Fruit fly (Drosophila melanogaster): ENCODE data around the gene CG9312.

Gene CG9312

dm6 chr3R:13779241-13779683 is 13.7 kb downstream of the CG9312 start, which contains the start of the genes CG42375 and CG9288 (continued):
- TF ChIP-seq CG5180 (GFP tag; optimal IDR thresholded peaks at IDR 0.05) = peak; percentile 37
- TF ChIP-seq ERR (GFP tag; optimal IDR thresholded peaks at IDR 0.05) = no peak
- TF ChIP-seq Nf-YA (GFP tag; IDR thresholded peaks at IDR 0.05) = 0 out of 2 replicates have a peak, but pooled peaks have one; percentile 52
- TF ChIP-seq Deaf1 (tag; optimal IDR thresholded peaks at IDR 0.05) = peak; percentile 41
- no peak for TF ChIP-seq p53 (GFP tag; optimal IDR thresholded peaks at IDR 0.05)
- TF ChIP-seq btn (GFP tag; optimal IDR thresholded peaks at IDR 0.05) = no peak
- peak; percentile 28 for TF ChIP-seq grau (tag; optimal IDR thresholded peaks at IDR 0.05)
- 0 out of 3 replicates have a peak, but pooled peaks have one; percentile 57 for TF ChIP-seq CG2199 (GFP tag; IDR thresholded peaks at IDR 0.05)
- TF ChIP-seq ab (GFP tag; optimal IDR thresholded peaks at IDR 0.05) = no peak
- TF ChIP-seq Ssrp (tag; optimal IDR thresholded peaks at IDR 0.05) = no peak
- TF ChIP-seq pb (GFP tag; optimal IDR thresholded peaks at IDR 0.05) = peak; percentile 28
- TF ChIP-seq CG6683 (GFP tag; optimal IDR thresholded peaks at IDR 0.05) = peak; percentile 54
- TF ChIP-seq CG34376 (GFP tag; optimal IDR thresholded peaks at IDR 0.05) = no peak
- peak; percentile 39; the same call in 1 of the 2 replicates for TF ChIP-seq onecut (GFP tag; IDR thresholded peaks at IDR 0.05)
- no peak for TF ChIP-seq CG13296 (GFP tag; optimal IDR thresholded peaks at IDR 0.05)
- peak; percentile 47 for TF ChIP-seq CG6854 (GFP tag; optimal IDR thresholded peaks at IDR 0.05)
- TF ChIP-seq BtbVII (GFP tag; optimal IDR thresholded peaks at IDR 0.05) = peak; percentile 61
- peak in 1 of 2 experiments; percentile 7 for TF ChIP-seq Eip74EF (GFP tag; optimal IDR thresholded peaks at IDR 0.05)
- TF ChIP-seq CG4707 (GFP tag; optimal IDR thresholded peaks at IDR 0.05) = no peak
- TF ChIP-seq CG33213 (GFP tag; optimal IDR thresholded peaks at IDR 0.05) = peak; percentile 55
- peak; percentile 20 for TF ChIP-seq disco-r (GFP tag; optimal IDR thresholded peaks at IDR 0.05)
- TF ChIP-seq CG17912 (GFP tag; optimal IDR thresholded peaks at IDR 0.05) = no peak
- TF ChIP-seq CG10979 (tag; optimal IDR thresholded peaks at IDR 0.05) = peak; percentile 85
- TF ChIP-seq CG2875 (GFP tag; optimal IDR thresholded peaks at IDR 0.05) = no peak
- no peak for TF ChIP-seq sc (optimal IDR thresholded peaks at IDR 0.05)
- TF ChIP-seq sc (GFP tag; optimal IDR thresholded peaks at IDR 0.05) = no peak
- TF ChIP-seq CG15514 (GFP tag; optimal IDR thresholded peaks at IDR 0.05) = peak; percentile 55
- TF ChIP-seq scrt (GFP tag; optimal IDR thresholded peaks at IDR 0.05) = peak; percentile 60
- TF ChIP-seq ken (GFP tag; IDR thresholded peaks at IDR 0.05) = no peak
- TF ChIP-seq lbe (GFP tag; optimal IDR thresholded peaks at IDR 0.05) = no peak
- TF ChIP-seq Ada2b (GFP tag; IDR thresholded peaks at IDR 0.05) = peak; percentile 74
- TF ChIP-seq CG1603 (tag; optimal IDR thresholded peaks at IDR 0.05) = peak; percentile 58
- peak; percentile 29 for TF ChIP-seq Vsx1 (GFP tag; optimal IDR thresholded peaks at IDR 0.05)
- peak; percentile 47 to 97 for TF ChIP-seq Pdp1 (GFP tag; optimal IDR thresholded peaks at IDR 0.05)
- no peak for TF ChIP-seq CG1832 (GFP tag; optimal IDR thresholded peaks at IDR 0.05)
- TF ChIP-seq CG1529 (GFP tag; optimal IDR thresholded peaks at IDR 0.05) = no peak
- TF ChIP-seq ttk (GFP tag; IDR thresholded peaks at IDR 0.05) = peak; percentile 18; the same call in 1 of the 2 replicates
- TF ChIP-seq H2.0 (GFP tag; IDR thresholded peaks at IDR 0.05) = 0 out of 2 replicates have a peak, but pooled peaks have one; percentile 3
- no peak for TF ChIP-seq crol (GFP tag; IDR thresholded peaks at IDR 0.05)
- no peak for TF ChIP-seq ftz-f1 (GFP tag; optimal IDR thresholded peaks at IDR 0.05)
- peak; percentile 58 for TF ChIP-seq Side (GFP tag; optimal IDR thresholded peaks at IDR 0.05)
- no peak for TF ChIP-seq CoRest (tag; optimal IDR thresholded peaks at IDR 0.05)
- no peak for TF ChIP-seq tx (GFP tag; optimal IDR thresholded peaks at IDR 0.05)
- TF ChIP-seq az2 (GFP tag; optimal IDR thresholded peaks at IDR 0.05) = peak; percentile 19
- no peak for TF ChIP-seq CG7372 (GFP tag; IDR thresholded peaks at IDR 0.05)
- TF ChIP-seq Sox102F (GFP tag; optimal IDR thresholded peaks at IDR 0.05) = peak; percentile 19
- no peak for TF ChIP-seq MTF-1 (GFP tag; optimal IDR thresholded peaks at IDR 0.05; ENCODE audit: borderline replicate concordance)
- no peak for TF ChIP-seq CG12299 (tag; optimal IDR thresholded peaks at IDR 0.05)
- TF ChIP-seq CG14014 (GFP tag; IDR thresholded peaks at IDR 0.05) = no peak
- peak; percentile 59 for TF ChIP-seq CG18764 (GFP tag; optimal IDR thresholded peaks at IDR 0.05)

All from whole organism, embryonic.